Fruit fly (Drosophila melanogaster): ENCODE results near the gene UbcE2M.

- no peak for TF ChIP-seq Dll (optimal IDR thresholded peaks at IDR 0.05)
- no peak for TF ChIP-seq usp (GFP tag; optimal IDR thresholded peaks at IDR 0.05)
- TF ChIP-seq psq (optimal IDR thresholded peaks at IDR 0.05) = no peak
- TF ChIP-seq CG8478 (optimal IDR thresholded peaks at IDR 0.05) = no peak
- no peak for TF ChIP-seq pan (optimal IDR thresholded peaks at IDR 0.05)
- no peak for TF ChIP-seq EcR (GFP tag; optimal IDR thresholded peaks at IDR 0.05)
Observed at dm6 chr3L:8210596-8210995, 12.8 kb upstream of the UbcE2M start, which contains the start of gene tut.
